Worm (Caenorhabditis elegans): ENCODE data around the gene ant-1.1.

Gene ant-1.1

ce11 chrIII:13439415-13439814, 23.5 kb upstream of the ant-1.1 start, which contains the start of gene ciao-2B:
ciao-2B (minus strand) TSS chrIII:13439544.
- no peak for TF ChIP-seq aly-2 (tag; optimal IDR thresholded peaks at IDR 0.05)
- TF ChIP-seq ceh-28 (tag; optimal IDR thresholded peaks at IDR 0.05): peak; percentile 27
- TF ChIP-seq pha-4 (tag; optimal IDR thresholded peaks at IDR 0.05): peak; percentile 57
- peak; percentile 24 for TF ChIP-seq skn-1 (tag; optimal IDR thresholded peaks at IDR 0.05)
- TF ChIP-seq lin-15B (tag; optimal IDR thresholded peaks at IDR 0.05): peak; percentile 23
- TF ChIP-seq nhr-77 (tag; optimal IDR thresholded peaks at IDR 0.05): no peak
- peak; percentile 44 for TF ChIP-seq nfya-1 (tag; optimal IDR thresholded peaks at IDR 0.05; ENCODE audit: insufficient read depth)
- no peak for TF ChIP-seq jun-1 (tag; optimal IDR thresholded peaks at IDR 0.05)

- TF ChIP-seq elt-2 (tag; optimal IDR thresholded peaks at IDR 0.05) (peak; percentile 62), nhr-77 (tag; optimal IDR thresholded peaks at IDR 0.05) (no peak)
Observed at ce11 chrIII:13452824-13453223, 10.1 kb upstream of the ant-1.1 start.

ce11 chrIII:13455207-13455606, 7.8 kb upstream of the ant-1.1 start, which contains the start of gene cua-1:
cua-1 (minus strand) TSS chrIII:13455307.
- TF ChIP-seq ceh-16 (tag; optimal IDR thresholded peaks at IDR 0.05): no peak
- TF ChIP-seq fos-1 (tag; optimal IDR thresholded peaks at IDR 0.05): no peak
- no peak for TF ChIP-seq lsy-12 (tag; optimal IDR thresholded peaks at IDR 0.05)
- no peak for TF ChIP-seq ZK546.5 (tag; optimal IDR thresholded peaks at IDR 0.05)
- TF ChIP-seq lin-39 (tag; optimal IDR thresholded peaks at IDR 0.05): no peak
- no peak for TF ChIP-seq snpc-4 (tag; optimal IDR thresholded peaks at IDR 0.05)
- TF ChIP-seq tbx-2 (tag; optimal IDR thresholded peaks at IDR 0.05): no peak
- TF ChIP-seq unc-39 (tag; optimal IDR thresholded peaks at IDR 0.05): no peak
- no peak for TF ChIP-seq pha-4 (tag; optimal IDR thresholded peaks at IDR 0.05)
- TF ChIP-seq mdl-1 (tag; optimal IDR thresholded peaks at IDR 0.05): no peak
- TF ChIP-seq nhr-67 (tag; optimal IDR thresholded peaks at IDR 0.05): no peak

- TF ChIP-seq ztf-4 (tag; optimal IDR thresholded peaks at IDR 0.05) (no peak), nfya-1 (tag; optimal IDR thresholded peaks at IDR 0.05; ENCODE audit: insufficient read depth) (peak; percentile 51), nhr-11 (tag; optimal IDR thresholded peaks at IDR 0.05) (no peak), nhr-12 (tag; optimal IDR thresholded peaks at IDR 0.05) (no peak), egl-27 (tag; optimal IDR thresholded peaks at IDR 0.05) (no peak), pha-4 (tag; optimal IDR thresholded peaks at IDR 0.05) (peak; percentile 47), lin-15B (tag; optimal IDR thresholded peaks at IDR 0.05) (peak; percentile 47), snpc-4 (tag; optimal IDR thresholded peaks at IDR 0.05) (no peak), elt-2 (tag; optimal IDR thresholded peaks at IDR 0.05) (no peak), lin-39 (tag; optimal IDR thresholded peaks at IDR 0.05) (peak; percentile 0), hmg-11 (tag; optimal IDR thresholded peaks at IDR 0.05) (peak; percentile 3), zag-1 (tag; optimal IDR thresholded peaks at IDR 0.05) (no peak), nhr-23 (tag; optimal IDR thresholded peaks at IDR 0.05) (no peak), ceh-9 (tag; optimal IDR thresholded peaks at IDR 0.05) (no peak), ztf-11 (tag; optimal IDR thresholded peaks at IDR 0.05) (no peak), ama-1 (optimal IDR thresholded peaks at IDR 0.05) (no peak), daf-12 (tag; optimal IDR thresholded peaks at IDR 0.05) (no peak), fkh-10 (GFP tag; optimal IDR thresholded peaks at IDR 0.05) (peak; percentile 34)
Observed at ce11 chrIII:13455816-13456215, 7.1 kb upstream of the ant-1.1 start.

- TF ChIP-seq ceh-28 (tag; optimal IDR thresholded peaks at IDR 0.05): peak; percentile 58
- no peak for TF ChIP-seq nhr-76 (tag; optimal IDR thresholded peaks at IDR 0.05)
- peak; percentile 5 for TF ChIP-seq nhr-23 (tag; optimal IDR thresholded peaks at IDR 0.05)
- TF ChIP-seq ceh-82 (tag; optimal IDR thresholded peaks at IDR 0.05): no peak
- TF ChIP-seq lsy-12 (tag; optimal IDR thresholded peaks at IDR 0.05): no peak
- peak; percentile 7 for TF ChIP-seq ama-1 (optimal IDR thresholded peaks at IDR 0.05)
Observed at ce11 chrIII:13457305-13457704, 5.7 kb upstream of the ant-1.1 start.

- TF ChIP-seq nhr-23 (tag; optimal IDR thresholded peaks at IDR 0.05): no peak
- TF ChIP-seq nhr-237 (tag; optimal IDR thresholded peaks at IDR 0.05): no peak
- TF ChIP-seq egl-5 (tag; optimal IDR thresholded peaks at IDR 0.05): no peak
- no peak for TF ChIP-seq R02D3.7 (tag; optimal IDR thresholded peaks at IDR 0.05)
- TF ChIP-seq lsy-12 (tag; optimal IDR thresholded peaks at IDR 0.05): no peak
- no peak for TF ChIP-seq nhr-25 (tag; optimal IDR thresholded peaks at IDR 0.05)
- TF ChIP-seq nhr-12 (tag; optimal IDR thresholded peaks at IDR 0.05): no peak
- TF ChIP-seq nhr-67 (tag; optimal IDR thresholded peaks at IDR 0.05): no peak
- no peak for TF ChIP-seq aly-2 (tag; optimal IDR thresholded peaks at IDR 0.05)
- TF ChIP-seq mml-1 (tag; optimal IDR thresholded peaks at IDR 0.05): no peak
- no peak for TF ChIP-seq mdl-1 (tag; optimal IDR thresholded peaks at IDR 0.05)
- no peak for TF ChIP-seq nhr-76 (tag; optimal IDR thresholded peaks at IDR 0.05)
- TF ChIP-seq ceh-82 (tag; optimal IDR thresholded peaks at IDR 0.05): no peak
- TF ChIP-seq ceh-16 (tag; optimal IDR thresholded peaks at IDR 0.05): no peak
Observed at ce11 chrIII:13458978-13459596, 3.9 kb upstream of the ant-1.1 start, which contains the start of gene tag-164. tag-164 (plus strand) TSS chrIII:13459546.
